Worm (Caenorhabditis elegans): ENCODE data around the gene sri-71.
"Not testable (repeated sequence)": the region's sequence is repeated elsewhere in the genome, so short reads cannot be mapped to it uniquely, and the experiment has no call there.

sri-71 gene

ce11 chrII:2622480-2622879 is 5.1 kb upstream of the sri-71 start, which contains the start of gene D2062.5:
D2062.5 (plus strand) TSS chrII:2622780.
- TF ChIP-seq dao-5 (tag; optimal IDR thresholded peaks at IDR 0.05) (no peak), W03F9.2 (tag; optimal IDR thresholded peaks at IDR 0.05) (no peak), him-1 (tag; optimal IDR thresholded peaks at IDR 0.05) (no peak)

- not testable (repeated sequence) for TF ChIP-seq W03F9.2, dao-5, him-1 (tag; optimal IDR thresholded peaks at IDR 0.05)
Measured at ce11 chrII:2622936-2623452, 4.6 kb upstream of the sri-71 start, which contains the start of gene D2062.4. D2062.4 (plus strand) TSS chrII:2623402.

ce11 chrII:2624792-2625191 is 2.8 kb upstream of the sri-71 start, which contains the start of gene lgc-28:
lgc-28 (plus strand) TSS chrII:2625092.
- TF ChIP-seq dao-5 (tag; optimal IDR thresholded peaks at IDR 0.05), result no peak
- no peak for TF ChIP-seq him-1 (tag; optimal IDR thresholded peaks at IDR 0.05)
- TF ChIP-seq W03F9.2 (tag; optimal IDR thresholded peaks at IDR 0.05), result no peak

ce11 chrII:2628401-2628800 is 852 bp downstream of the sri-71 start:
- TF ChIP-seq dao-5 (tag; optimal IDR thresholded peaks at IDR 0.05) (no peak), W03F9.2 (tag; optimal IDR thresholded peaks at IDR 0.05) (no peak), him-1 (tag; optimal IDR thresholded peaks at IDR 0.05) (no peak)

- TF ChIP-seq W03F9.2 (tag; optimal IDR thresholded peaks at IDR 0.05) (no peak), dao-5 (tag; optimal IDR thresholded peaks at IDR 0.05) (no peak)
Measured at ce11 chrII:2629270-2629669, 1.7 kb downstream of the sri-71 start, which contains the start of gene sri-37. sri-37 (plus strand) TSS chrII:2629570.

- TF ChIP-seq W03F9.2 (tag; optimal IDR thresholded peaks at IDR 0.05), result no peak
- no peak for TF ChIP-seq dao-5 (tag; optimal IDR thresholded peaks at IDR 0.05)
- no peak for TF ChIP-seq him-1 (tag; optimal IDR thresholded peaks at IDR 0.05)
Measured at ce11 chrII:2631169-2631568, 3.6 kb downstream of the sri-71 start, which contains the start of gene D2062.1. D2062.1 (plus strand) TSS chrII:2631469.

- TF ChIP-seq dao-5 (tag; optimal IDR thresholded peaks at IDR 0.05), result no peak
- no peak for TF ChIP-seq W03F9.2 (tag; optimal IDR thresholded peaks at IDR 0.05)
- TF ChIP-seq him-1 (tag; optimal IDR thresholded peaks at IDR 0.05), result no peak
Measured at ce11 chrII:2637359-2637758, 9.8 kb downstream of the sri-71 start, which contains the start of gene F22E5.21. F22E5.21 (minus strand) TSS chrII:2637459.

ce11 chrII:2638062-2638461 is 10.5 kb downstream of the sri-71 start, which contains the start of gene F22E5.9:
F22E5.9 (plus strand) TSS chrII:2638388.
- TF ChIP-seq W03F9.2 (tag; optimal IDR thresholded peaks at IDR 0.05) (no peak), dao-5 (tag; optimal IDR thresholded peaks at IDR 0.05) (no peak), him-1 (tag; optimal IDR thresholded peaks at IDR 0.05) (no peak)

ce11 chrII:2639401-2640088 is 12.0 kb downstream of the sri-71 start, which contains the start of gene F22E5.8:
F22E5.8 (plus strand) TSS chrII:2640038.
- TF ChIP-seq dao-5, W03F9.2, him-1 (tag; optimal IDR thresholded peaks at IDR 0.05): not testable (repeated sequence)

ce11 chrII:2640982-2641381 is 13.4 kb downstream of the sri-71 start, which contains the start of gene F22E5.23:
F22E5.23 (plus strand) TSS chrII:2641282.
- TF ChIP-seq dao-5 (tag; optimal IDR thresholded peaks at IDR 0.05), result no peak
- TF ChIP-seq W03F9.2 (tag; optimal IDR thresholded peaks at IDR 0.05), result no peak
- no peak for TF ChIP-seq him-1 (tag; optimal IDR thresholded peaks at IDR 0.05)

ce11 chrII:2641777-2642176 is 14.2 kb downstream of the sri-71 start, which contains the start of gene F22E5.7:
F22E5.7 (plus strand) TSS chrII:2642077.
- no peak for TF ChIP-seq him-1 (tag; optimal IDR thresholded peaks at IDR 0.05)
- TF ChIP-seq dao-5 (tag; optimal IDR thresholded peaks at IDR 0.05), result no peak
- no peak for TF ChIP-seq W03F9.2 (tag; optimal IDR thresholded peaks at IDR 0.05)

- no peak for TF ChIP-seq W03F9.2 (tag; optimal IDR thresholded peaks at IDR 0.05)
- TF ChIP-seq dao-5 (tag; optimal IDR thresholded peaks at IDR 0.05), result no peak
- TF ChIP-seq him-1 (tag; optimal IDR thresholded peaks at IDR 0.05), result no peak
Measured at ce11 chrII:2644498-2644897, 16.9 kb downstream of the sri-71 start, which contains the start of gene F22E5.11. F22E5.11 (minus strand) TSS chrII:2644598.

- TF ChIP-seq W03F9.2, him-1, dao-5 (tag; optimal IDR thresholded peaks at IDR 0.05): not testable (repeated sequence)
Measured at ce11 chrII:2646756-2647155, 19.2 kb downstream of the sri-71 start, which contains the start of gene F22E5.12. F22E5.12 (minus strand) TSS chrII:2646856.

- TF ChIP-seq W03F9.2 (tag; optimal IDR thresholded peaks at IDR 0.05) (no peak), him-1 (tag; optimal IDR thresholded peaks at IDR 0.05) (no peak), dao-5 (tag; optimal IDR thresholded peaks at IDR 0.05) (no peak)
Measured at ce11 chrII:2649015-2649414, 21.5 kb downstream of the sri-71 start.

Measured in whole organism, L4/young adult.